Worm (Caenorhabditis elegans) whole organism, late embryonic: ENCODE results near the gene spr-2.
A peak's percentile ranks its signal among the peaks of the same experiment; 100 is the strongest.

Experiments used
- C08G9.2 ChIP-seq: sonication (generic microtip); optimal IDR thresholded peaks from 2 replicates; lab custom pipeline; 2016; ENCODE audit warnings: mild to moderate bottlenecking, missing genetic modification characterization, moderate library complexity, missing compliant biosample characterization
- C38D4.7 ChIP-seq: fragments of 200-800 bp; sonication (Bioruptor generic); optimal IDR thresholded peaks from 2 replicates; lab custom pipeline; 2018; ENCODE audit warnings: mild to moderate bottlenecking, missing genetic modification characterization, moderate library complexity, missing compliant biosample characterization
- K02D7.2 ChIP-seq: sonication (generic microtip); optimal IDR thresholded peaks from 2 replicates; lab custom pipeline; 2017; ENCODE audit warnings: mild to moderate bottlenecking, missing genetic modification characterization, missing compliant biosample characterization
- ahr-1 ChIP-seq: sonication (generic microtip); optimal IDR thresholded peaks from 2 replicates; lab custom pipeline; 2016; ENCODE audit warnings: missing genetic modification characterization, missing compliant biosample characterization
- ceh-14 ChIP-seq: sonication (generic microtip); optimal IDR thresholded peaks from 2 replicates; lab custom pipeline; 2016; ENCODE audit warnings: missing genotype, missing genetic modification characterization, missing compliant biosample characterization
- ceh-19 ChIP-seq: fragments of 200-800 bp; sonication (Bioruptor generic); optimal IDR thresholded peaks from 2 replicates; lab custom pipeline; 2018; ENCODE audit warnings: mild to moderate bottlenecking, missing genetic modification characterization, missing compliant biosample characterization
- ceh-2 ChIP-seq: sonication (generic microtip); optimal IDR thresholded peaks from 2 replicates; lab custom pipeline; 2016; ENCODE audit warnings: missing genotype, missing genetic modification characterization, missing compliant biosample characterization
- ceh-22 ChIP-seq: sonication (generic microtip); optimal IDR thresholded peaks from 2 replicates; lab custom pipeline; 2017; ENCODE audit warnings: missing biosample characterization, missing genetic modification characterization
- ceh-30 ChIP-seq: fragments of 150-350 bp; optimal IDR thresholded peaks from 2 replicates; lab custom pipeline; 2014; ENCODE audit warnings: missing biosample characterization, missing genetic modification characterization
- ceh-31 ChIP-seq: sonication (generic microtip); optimal IDR thresholded peaks from 2 replicates; lab custom pipeline; 2016; ENCODE audit warnings: missing genetic modification characterization, missing compliant biosample characterization
- ceh-48 ChIP-seq: sonication (generic microtip); optimal IDR thresholded peaks from 2 replicates; lab custom pipeline; 2016; ENCODE audit warnings: missing genetic modification characterization, inconsistent platforms, missing compliant biosample characterization
- ceh-6 ChIP-seq: fragments of 200-800 bp; sonication (Bioruptor generic); optimal IDR thresholded peaks from 2 replicates; lab custom pipeline; 2018; ENCODE audit warnings: mild to moderate bottlenecking, missing genetic modification characterization, missing compliant biosample characterization
- che-1 ChIP-seq: sonication (generic microtip); optimal IDR thresholded peaks from 2 replicates; lab custom pipeline; 2016; ENCODE audit warnings: mild to moderate bottlenecking, missing genetic modification characterization, missing compliant biosample characterization
- dmd-4 ChIP-seq: sonication (generic microtip); optimal IDR thresholded peaks from 2 replicates; lab custom pipeline; 2016; ENCODE audit warnings: borderline replicate concordance, missing genetic modification characterization, missing compliant biosample characterization
- dve-1 ChIP-seq: sonication (generic microtip); optimal IDR thresholded peaks from 2 replicates; lab custom pipeline; 2017; ENCODE audit warnings: antibody characterized with exemption, mild to moderate bottlenecking, missing genetic modification characterization, missing compliant biosample characterization
- ets-4 ChIP-seq: sonication (generic microtip); optimal IDR thresholded peaks from 2 replicates; lab custom pipeline; 2016; ENCODE audit warnings: missing genetic modification characterization, missing compliant biosample characterization
- eyg-1 ChIP-seq: sonication (generic microtip); optimal IDR thresholded peaks from 2 replicates; lab custom pipeline; 2016; ENCODE audit warnings: missing genotype, missing genetic modification characterization, missing compliant biosample characterization
- fkh-10 ChIP-seq: fragments of 150-350 bp; optimal IDR thresholded peaks from 2 replicates; lab custom pipeline; 2014; ENCODE audit warnings: missing biosample characterization, missing genetic modification reagents, missing genetic modification characterization
- fkh-6 ChIP-seq: sonication (generic microtip); optimal IDR thresholded peaks from 2 replicates; lab custom pipeline; 2016; ENCODE audit warnings: missing genetic modification characterization, missing compliant biosample characterization
- gmeb-2 ChIP-seq: sonication (generic microtip); optimal IDR thresholded peaks from 2 replicates; lab custom pipeline; 2016; ENCODE audit warnings: missing genetic modification characterization, inconsistent platforms, missing compliant biosample characterization
- hlh-30 ChIP-seq: sonication (generic microtip); optimal IDR thresholded peaks from 2 replicates; lab custom pipeline; 2017; ENCODE audit warnings: antibody characterized with exemption, missing genetic modification characterization, missing compliant biosample characterization; ENCODE audit not compliant: insufficient read depth
- hlh-8 ChIP-seq: sonication (generic microtip); optimal IDR thresholded peaks from 2 replicates; lab custom pipeline; 2016; ENCODE audit warnings: missing genotype, missing genetic modification characterization, missing compliant biosample characterization
- lim-6 ChIP-seq: sonication (generic microtip); optimal IDR thresholded peaks from 2 replicates; lab custom pipeline; 2016; ENCODE audit warnings: missing genetic modification characterization, missing compliant biosample characterization
- lin-11 ChIP-seq: fragments of 200-800 bp; sonication (Bioruptor generic); optimal IDR thresholded peaks from 2 replicates; lab custom pipeline; 2018; ENCODE audit warnings: mild to moderate bottlenecking, missing genetic modification characterization, missing compliant biosample characterization
- madf-2 ChIP-seq: sonication (generic microtip); optimal IDR thresholded peaks from 2 replicates; lab custom pipeline; 2017; ENCODE audit warnings: missing genetic modification characterization, missing compliant biosample characterization
- mec-3 ChIP-seq: sonication (generic microtip); optimal IDR thresholded peaks from 2 replicates; lab custom pipeline; 2016; ENCODE audit warnings: borderline replicate concordance, missing genetic modification characterization, missing compliant biosample characterization
- nfya-1 ChIP-seq: sonication (generic microtip); optimal IDR thresholded peaks from 2 replicates; lab custom pipeline; 2017; ENCODE audit warnings: missing genetic modification characterization, mild to moderate bottlenecking, missing compliant biosample characterization, antibody characterized with exemption, moderate library complexity
- nhr-11 ChIP-seq: fragments of 150-350 bp; optimal IDR thresholded peaks from 2 replicates; lab custom pipeline; 2014; ENCODE audit warnings: missing biosample characterization, missing genetic modification characterization
- npax-4 ChIP-seq: sonication (generic microtip); optimal IDR thresholded peaks from 2 replicates; lab custom pipeline; 2016; ENCODE audit warnings: missing genetic modification characterization, missing compliant biosample characterization
- odd-2 ChIP-seq: sonication (generic microtip); optimal IDR thresholded peaks from 2 replicates; lab custom pipeline; 2017; ENCODE audit warnings: antibody characterized with exemption, mild to moderate bottlenecking, missing genetic modification characterization, missing compliant biosample characterization
- pat-9 ChIP-seq: fragments of 200-800 bp; sonication (Bioruptor generic); optimal IDR thresholded peaks from 2 replicates; lab custom pipeline; 2018; ENCODE audit warnings: mild to moderate bottlenecking, missing genetic modification characterization, moderate library complexity, missing compliant biosample characterization
- pax-1 ChIP-seq: fragments of 150-350 bp; optimal IDR thresholded peaks from 2 replicates; lab custom pipeline; 2014; ENCODE audit warnings: missing biosample characterization, missing genetic modification characterization
- pha-2 ChIP-seq: sonication (generic microtip); optimal IDR thresholded peaks from 2 replicates; lab custom pipeline; 2017; ENCODE audit warnings: mild to moderate bottlenecking, missing genetic modification characterization, missing compliant biosample characterization
- pros-1 ChIP-seq: fragments of 150-350 bp; optimal IDR thresholded peaks from 2 replicates; lab custom pipeline; 2014; ENCODE audit warnings: missing biosample characterization, missing genetic modification reagents, missing genetic modification characterization
- rnt-1 ChIP-seq: sonication (generic microtip); optimal IDR thresholded peaks from 2 replicates; lab custom pipeline; 2016; ENCODE audit warnings: missing genetic modification characterization, missing compliant biosample characterization
- sox-2 ChIP-seq: fragments of 200-800 bp; sonication (Bioruptor generic); IDR thresholded peaks from 2 replicates; pipeline ENCODE4 v1.3.6; 2022; ENCODE audit warnings: missing genetic modification reagents, missing genetic modification characterization, missing compliant biosample characterization
- syd-9 ChIP-seq: sonication (generic microtip); optimal IDR thresholded peaks from 2 replicates; lab custom pipeline; 2016; ENCODE audit warnings: mild to moderate bottlenecking, missing genetic modification characterization, moderate library complexity, missing compliant biosample characterization
- tbx-2 ChIP-seq: sonication (generic microtip); optimal IDR thresholded peaks from 2 replicates; lab custom pipeline; 2016; ENCODE audit warnings: missing genetic modification characterization, missing compliant biosample characterization
- tbx-7 ChIP-seq: sonication (generic microtip); optimal IDR thresholded peaks from 2 replicates; lab custom pipeline; 2016; ENCODE audit warnings: missing genotype, missing genetic modification characterization, missing compliant biosample characterization
- unc-42 ChIP-seq: sonication (generic microtip); optimal IDR thresholded peaks from 2 replicates; lab custom pipeline; 2016; ENCODE audit warnings: missing genotype, missing genetic modification characterization, missing compliant biosample characterization
- unc-86 ChIP-seq: sonication (generic microtip); optimal IDR thresholded peaks from 2 replicates; lab custom pipeline; 2016; ENCODE audit warnings: missing genetic modification characterization, missing compliant biosample characterization
- zip-5 ChIP-seq: sonication (generic microtip); optimal IDR thresholded peaks from 2 replicates; lab custom pipeline; 2016; ENCODE audit warnings: missing genetic modification characterization, missing compliant biosample characterization

The spr-2 gene

ce11 chrIV:8891131-8891530 is at the start of gene spr-2:
spr-2 (plus strand) TSS chrIV:8891462.
- TF ChIP-seq madf-2 (tag; lab: Kevin White, UChicago) (no peak), sox-2 (GFP tag; lab: Robert Waterston, UW) (no peak), pat-9 (tag; lab: Kevin White, UChicago) (no peak), pax-1 (no peak), hlh-30 (tag; lab: Kevin White, UChicago) (peak; percentile 21), lim-6 (tag; lab: Kevin White, UChicago) (no peak), ceh-22 (tag; lab: Kevin White, UChicago) (no peak), ets-4 (tag; lab: Kevin White, UChicago) (no peak), unc-86 (tag; lab: Kevin White, UChicago) (peak; percentile 36), ceh-2 (tag; lab: Kevin White, UChicago) (no peak), unc-42 (tag; lab: Kevin White, UChicago) (peak; percentile 85), ceh-19 (GFP tag; lab: Kevin White, UChicago) (no peak), fkh-10 (GFP tag; lab: Kevin White, UChicago) (peak; percentile 8), eyg-1 (no peak), syd-9 (no peak), ceh-48 (tag; lab: Kevin White, UChicago) (no peak), nhr-11 (tag; lab: Kevin White, UChicago) (no peak), C08G9.2 (tag; lab: Kevin White, UChicago) (no peak), ceh-30 (peak; percentile 13), rnt-1 (tag; lab: Kevin White, UChicago) (no peak), ceh-6 (GFP tag; lab: Kevin White, UChicago) (no peak), ceh-31 (peak; percentile 16), ahr-1 (tag; lab: Kevin White, UChicago) (no peak), tbx-2 (tag; lab: Kevin White, UChicago) (no peak), pros-1 (no peak), hlh-8 (tag; lab: Kevin White, UChicago) (no peak), lin-11 (tag; lab: Kevin White, UChicago) (no peak), fkh-6 (tag; lab: Kevin White, UChicago) (no peak), K02D7.2 (tag; lab: Kevin White, UChicago) (no peak), zip-5 (tag; lab: Kevin White, UChicago) (no peak), ceh-14 (tag; lab: Kevin White, UChicago) (peak; percentile 17), nfya-1 (tag; lab: Kevin White, UChicago) (no peak), pha-2 (tag; lab: Kevin White, UChicago) (no peak), dmd-4 (no peak), gmeb-2 (no peak), mec-3 (tag; lab: Kevin White, UChicago) (no peak)

- TF ChIP-seq che-1 (tag; lab: Kevin White, UChicago) = no peak
- TF ChIP-seq odd-2 (tag; lab: Kevin White, UChicago) = no peak
- TF ChIP-seq dve-1 = no peak
- TF ChIP-seq C38D4.7 (GFP tag; lab: Kevin White, UChicago) = no peak
- no peak for TF ChIP-seq tbx-7 (tag; lab: Kevin White, UChicago)
- TF ChIP-seq madf-2 (tag; lab: Kevin White, UChicago) = no peak
- TF ChIP-seq ceh-14 (tag; lab: Kevin White, UChicago) = no peak
- no peak for TF ChIP-seq npax-4 (tag; lab: Kevin White, UChicago)
- TF ChIP-seq zip-5 (tag; lab: Kevin White, UChicago) = no peak
Observed at ce11 chrIV:8844457-8844856, 46.8 kb upstream of the spr-2 start, which contains the start of gene T11B7.2. T11B7.2 (minus strand) TSS chrIV:8844557.
